Fruit fly (Drosophila melanogaster) whole organism, embryonic: ENCODE measurements around the gene CG43294.
A peak's percentile ranks its signal among the peaks of the same experiment; 100 is the strongest.

Experiments
- B-H1 ChIP-seq: fragments of 200-800 bp; sonication (Bioruptor generic); IDR thresholded peaks from 3 replicates; pipeline ENCODE4 v1.3.6; 2022; ENCODE audit warnings: missing biosample characterization, missing genetic modification characterization
- Bdp1 ChIP-seq: fragments of 200-800 bp; sonication (Bioruptor generic); optimal IDR thresholded peaks from 3 replicates; lab custom pipeline; 2016; ENCODE audit warnings: missing biosample characterization, missing genetic modification characterization
- Bgb ChIP-seq: fragments of 200-800 bp; sonication (Bioruptor generic); IDR thresholded peaks from 2 replicates; pipeline ENCODE4 v1.3.6; 2022; ENCODE audit warnings: missing biosample characterization, missing genetic modification characterization; ENCODE audit not compliant: partially characterized antibody
- CG10274 ChIP-seq: fragments of 200-800 bp; sonication (Bioruptor generic); optimal IDR thresholded peaks from 3 replicates; lab custom pipeline; 2017; ENCODE audit warnings: missing biosample characterization, mild to moderate bottlenecking, missing genetic modification characterization
- CG10321 ChIP-seq: fragments of 200-800 bp; sonication (Bioruptor generic); IDR thresholded peaks from 2 replicates; pipeline ENCODE4 v1.3.6; 2022; ENCODE audit warnings: missing biosample characterization, missing genetic modification characterization
- CG16815 ChIP-seq: fragments of 200-800 bp; sonication (Bioruptor generic); optimal IDR thresholded peaks from 3 replicates; lab custom pipeline; 2017; ENCODE audit warnings: missing biosample characterization, mild to moderate bottlenecking, missing genetic modification characterization
- CG17186 ChIP-seq: fragments of 200-800 bp; sonication (Bioruptor generic); optimal IDR thresholded peaks from 3 replicates; lab custom pipeline; 2017; ENCODE audit warnings: missing biosample characterization, missing genetic modification reagents, missing genetic modification characterization
- CG18476 ChIP-seq: fragments of 200-800 bp; sonication (Bioruptor generic); optimal IDR thresholded peaks from 2 replicates; lab custom pipeline; 2016; ENCODE audit warnings: missing biosample characterization, mild to moderate bottlenecking, missing genetic modification characterization
- CG2199 ChIP-seq: fragments of 200-800 bp; sonication (Bioruptor generic); IDR thresholded peaks from 3 replicates; pipeline ENCODE4 v1.3.6; 2022; ENCODE audit warnings: missing biosample characterization, missing genetic modification characterization
- CG30403 ChIP-seq: fragments of 200-800 bp; sonication (Bioruptor generic); optimal IDR thresholded peaks from 3 replicates; lab custom pipeline; 2016; ENCODE audit warnings: missing biosample characterization, missing genetic modification characterization
- CG32532 ChIP-seq: fragments of 200-800 bp; sonication (Bioruptor generic); IDR thresholded peaks from 2 replicates; pipeline ENCODE4 v1.3.6; 2022; ENCODE audit warnings: missing biosample characterization, missing genetic modification characterization
- CG43689 ChIP-seq: fragments of 200-800 bp; sonication (Bioruptor generic); IDR thresholded peaks from 2 replicates; pipeline ENCODE4 v1.3.6; 2022; ENCODE audit warnings: missing biosample characterization, missing genetic modification characterization
- CG4424 ChIP-seq: fragments of 200-800 bp; sonication (Bioruptor generic); optimal IDR thresholded peaks from 3 replicates; lab custom pipeline; 2016; ENCODE audit warnings: missing biosample characterization, missing genetic modification characterization
- CG4617 ChIP-seq: fragments of 200-800 bp; sonication (Bioruptor generic); optimal IDR thresholded peaks from 3 replicates; lab custom pipeline; 2016; ENCODE audit warnings: missing biosample characterization, missing genetic modification characterization, borderline replicate concordance
- CG6765 ChIP-seq: fragments of 200-800 bp; sonication (Bioruptor generic); optimal IDR thresholded peaks from 3 replicates; lab custom pipeline; 2017; ENCODE audit warnings: missing biosample characterization, mild to moderate bottlenecking, missing genetic modification characterization
- CG6854 ChIP-seq: fragments of 200-800 bp; sonication (Bioruptor generic); optimal IDR thresholded peaks from 3 replicates; lab custom pipeline; 2017; ENCODE audit warnings: missing biosample characterization, mild to moderate bottlenecking, missing genetic modification characterization
- CG7372 ChIP-seq: fragments of 200-800 bp; sonication (Bioruptor generic); IDR thresholded peaks from 2 replicates; pipeline ENCODE4 v1.3.6; 2022; ENCODE audit warnings: missing biosample characterization, missing genetic modification characterization
- CG8281 ChIP-seq: fragments of 200-800 bp; sonication (Bioruptor generic); optimal IDR thresholded peaks from 2 replicates; lab custom pipeline; 2018; ENCODE audit warnings: missing biosample characterization, mild to moderate bottlenecking, missing genetic modification characterization, moderate library complexity
- D ChIP-seq, 2 experiments: fragments of 200-800 bp in 1 of 2; fragments of >200 bp in 1 of 2; sonication (Bioruptor generic) in 1 of 2; optimal IDR thresholded peaks; 2 replicates in 1 of 2; 3 replicates in 1 of 2; lab custom pipeline; 2017; ENCODE audit warnings: mild to moderate bottlenecking in 1 of 2, missing biosample characterization in 1 of 2, missing genetic modification characterization in 1 of 2, missing genetic modification reagents in 1 of 2
- Dfd ChIP-seq, 2 experiments: fragments of >200 bp; optimal IDR thresholded peaks; 2 replicates each; lab custom pipeline; 2017; ENCODE audit warnings: missing biosample characterization in 2 of 2, missing genetic modification characterization in 2 of 2
- Ets65A ChIP-seq: fragments of 200-800 bp; sonication (Bioruptor generic); peaks from one replicate; lab custom pipeline; 2016; ENCODE audit warnings: missing biosample characterization, missing genetic modification characterization
- HLH4C ChIP-seq: fragments of 200-800 bp; sonication (Bioruptor generic); IDR thresholded peaks from 3 replicates; pipeline ENCODE4 v1.3.6; 2022; ENCODE audit warnings: missing biosample characterization, missing genetic modification characterization; ENCODE audit not compliant: partially characterized antibody
- Hmr ChIP-seq: fragments of 200-800 bp; sonication (Bioruptor generic); optimal IDR thresholded peaks from 3 replicates; lab custom pipeline; 2017; ENCODE audit warnings: mild to moderate bottlenecking, missing biosample characterization, missing genetic modification reagents, missing genetic modification characterization
- Hr39 ChIP-seq: fragments of >200 bp; optimal IDR thresholded peaks from 2 replicates; lab custom pipeline; 2017
- PHDP ChIP-seq: fragments of 200-800 bp; sonication (Bioruptor generic); optimal IDR thresholded peaks from 3 replicates; lab custom pipeline; 2018; ENCODE audit warnings: missing biosample characterization, mild to moderate bottlenecking, missing genetic modification characterization, moderate library complexity
- Tbp ChIP-seq: fragments of >200 bp; optimal IDR thresholded peaks from 2 replicates; lab custom pipeline; 2018; ENCODE audit warnings: missing biosample characterization, missing genetic modification characterization
- Xbp1 ChIP-seq: fragments of 200-800 bp; sonication (Bioruptor generic); optimal IDR thresholded peaks from 3 replicates; lab custom pipeline; 2016; ENCODE audit warnings: missing biosample characterization, mild to moderate bottlenecking, missing genetic modification characterization
- Xrp1 ChIP-seq: fragments of 200-800 bp; sonication (Bioruptor generic); IDR thresholded peaks from 2 replicates; pipeline ENCODE4 v1.3.6; 2022; ENCODE audit warnings: missing biosample characterization, missing genetic modification characterization
- abd-A ChIP-seq: fragments of 200-800 bp; sonication (Bioruptor generic); optimal IDR thresholded peaks from 3 replicates; lab custom pipeline; 2019; ENCODE audit warnings: missing biosample characterization, mild to moderate bottlenecking, missing genetic modification characterization, moderate library complexity
- ac ChIP-seq: fragments of 200-800 bp; sonication (Bioruptor generic); optimal IDR thresholded peaks from 3 replicates; lab custom pipeline; 2017; ENCODE audit warnings: missing biosample characterization, mild to moderate bottlenecking, missing genetic modification characterization
- grn ChIP-seq: fragments of 200-800 bp; sonication (Bioruptor generic); optimal IDR thresholded peaks from 3 replicates; lab custom pipeline; 2017; ENCODE audit warnings: missing biosample characterization, missing genetic modification characterization
- gro ChIP-seq: fragments of 200-800 bp; sonication (Bioruptor generic); optimal IDR thresholded peaks from 2 replicates; lab custom pipeline; 2016; ENCODE audit warnings: missing biosample characterization, missing genetic modification characterization
- hb ChIP-seq: fragments of 200-800 bp; sonication (Bioruptor generic); IDR thresholded peaks from 3 replicates; pipeline ENCODE4 v1.3.6; 2022; ENCODE audit warnings: missing biosample characterization, missing genetic modification characterization; ENCODE audit not compliant: partially characterized antibody
- hth ChIP-seq: fragments of >200 bp; optimal IDR thresholded peaks from 2 replicates; lab custom pipeline; 2017; ENCODE audit warnings: inconsistent platforms
- insv ChIP-seq, 2 experiments: fragments of 200-800 bp; sonication (Bioruptor generic); optimal IDR thresholded peaks; 3 replicates each; lab custom pipeline; 2016 to 2018; ENCODE audit warnings: missing biosample characterization in 2 of 2, missing genetic modification characterization in 2 of 2
- knrl ChIP-seq: fragments of 200-800 bp; sonication (Bioruptor generic); IDR thresholded peaks from 3 replicates; pipeline ENCODE4 v1.3.6; 2022; ENCODE audit warnings: missing biosample characterization, missing genetic modification characterization; ENCODE audit not compliant: partially characterized antibody
- lbe ChIP-seq: fragments of 200-800 bp; sonication (Bioruptor generic); optimal IDR thresholded peaks from 2 replicates; lab custom pipeline; 2016; ENCODE audit warnings: missing biosample characterization, mild to moderate bottlenecking, missing genetic modification characterization
- maf-S ChIP-seq: fragments of 200-800 bp; sonication (Bioruptor generic); optimal IDR thresholded peaks from 2 replicates; lab custom pipeline; 2016; ENCODE audit warnings: missing biosample characterization, missing genetic modification characterization
- nerfin-1 ChIP-seq: fragments of 200-800 bp; sonication (Bioruptor generic); optimal IDR thresholded peaks from 3 replicates; lab custom pipeline; 2019; ENCODE audit warnings: missing biosample characterization, mild to moderate bottlenecking, missing genetic modification characterization, moderate library complexity
- odd ChIP-seq: fragments of 200-800 bp; sonication (Bioruptor generic); optimal IDR thresholded peaks from 2 replicates; lab custom pipeline; 2017; ENCODE audit warnings: missing biosample characterization, mild to moderate bottlenecking, missing genetic modification characterization
- org-1 ChIP-seq: fragments of 200-800 bp; sonication (Bioruptor generic); optimal IDR thresholded peaks from 2 replicates; lab custom pipeline; 2017; ENCODE audit warnings: missing biosample characterization, missing genetic modification characterization
- p53 ChIP-seq: fragments of 200-800 bp; sonication (Bioruptor generic); optimal IDR thresholded peaks from 2 replicates; lab custom pipeline; 2016; ENCODE audit warnings: missing biosample characterization, missing genetic modification characterization
- schlank ChIP-seq: fragments of 200-800 bp; sonication (Bioruptor generic); optimal IDR thresholded peaks from 2 replicates; lab custom pipeline; 2018; ENCODE audit warnings: missing biosample characterization, mild to moderate bottlenecking, missing genetic modification characterization
- sens-2 ChIP-seq: fragments of 200-800 bp; sonication (Bioruptor generic); IDR thresholded peaks from 2 replicates; pipeline ENCODE4 v1.3.6; 2022; ENCODE audit warnings: missing biosample characterization, missing genetic modification characterization
- slou ChIP-seq: fragments of 200-800 bp; sonication (Bioruptor generic); optimal IDR thresholded peaks from 3 replicates; lab custom pipeline; 2016; ENCODE audit warnings: missing biosample characterization, missing genetic modification characterization
- sug ChIP-seq: fragments of 200-800 bp; optimal IDR thresholded peaks from 2 replicates; lab custom pipeline; 2019; ENCODE audit warnings: missing biosample characterization, mild to moderate bottlenecking, missing genetic modification characterization, moderate library complexity
- tna ChIP-seq: fragments of 200-800 bp; sonication (Bioruptor generic); IDR thresholded peaks from 2 replicates; pipeline ENCODE4 v1.3.6; 2022; ENCODE audit warnings: missing biosample characterization, missing genetic modification characterization; ENCODE audit not compliant: partially characterized antibody
- tx ChIP-seq: fragments of 200-800 bp; sonication (Bioruptor generic); optimal IDR thresholded peaks from 2 replicates; lab custom pipeline; 2016; ENCODE audit warnings: missing biosample characterization, missing genetic modification characterization

Gene CG43294

dm6 chr3L:12002321-12003248 lies 44.5 kb downstream of the CG43294 start, which contains the start of the genes Pop2 and CG6928 (continued):
- TF ChIP-seq Hmr (GFP tag; lab: Kevin White, UChicago) (peak; percentile 79), CG30403 (GFP tag; lab: Kevin White, UChicago) (peak; percentile 86), Dfd (GFP tag; optimal IDR thresholded peaks at IDR 0.05; lab: Kevin White, UChicago) (peak in 1 of 2 experiments; percentile 53), insv (GFP tag; optimal IDR thresholded peaks at IDR 0.05; lab: Kevin White, UChicago) (peak in 1 of 2 experiments; percentile 53), maf-S (GFP tag; lab: Kevin White, UChicago) (peak; percentile 82), B-H1 (GFP tag; lab: Robert Waterston, UW) (peak; percentile 55; the same call in 2 of the 3 replicates), CG6765 (GFP tag; lab: Kevin White, UChicago) (no peak), CG2199 (GFP tag; lab: Robert Waterston, UW) (0 out of 3 replicates have a peak, but pooled peaks have one; percentile 47), grn (no peak), hth (lab: Kevin White, UChicago) (no peak), lbe (peak; percentile 42), Bgb (GFP tag; lab: Robert Waterston, UW) (peak; percentile 83), CG32532 (GFP tag; lab: Robert Waterston, UW) (peak; percentile 75), slou (GFP tag; lab: Kevin White, UChicago) (peak; percentile 56), ac (GFP tag; lab: Kevin White, UChicago) (peak; percentile 21), CG4424 (GFP tag; lab: Kevin White, UChicago) (peak; percentile 65), CG17186 (peak; percentile 62), sug (tag; lab: Kevin White, UChicago) (peak; percentile 67), CG16815 (GFP tag; lab: Kevin White, UChicago) (peak; percentile 56), odd (GFP tag; lab: Kevin White, UChicago) (peak; percentile 28), CG18476 (peak; percentile 62), tx (GFP tag; lab: Kevin White, UChicago) (peak; percentile 82), gro (peak; percentile 71), CG10274 (GFP tag; lab: Kevin White, UChicago) (peak; percentile 20), HLH4C (GFP tag; lab: Robert Waterston, UW) (peak; percentile 74), abd-A (tag; lab: Kevin White, UChicago) (no peak), Xrp1 (GFP tag; lab: Robert Waterston, UW) (peak; percentile 59), CG8281 (tag; lab: Kevin White, UChicago) (no peak), CG7372 (GFP tag; lab: Robert Waterston, UW) (peak; percentile 78), sens-2 (GFP tag; lab: Robert Waterston, UW) (no peak), PHDP (tag; lab: Kevin White, UChicago) (peak; percentile 57), Xbp1 (GFP tag; lab: Kevin White, UChicago) (peak; percentile 84), Bdp1 (GFP tag; lab: Kevin White, UChicago) (peak; percentile 80), nerfin-1 (tag; lab: Kevin White, UChicago) (peak; percentile 13), CG6854 (GFP tag; lab: Kevin White, UChicago) (no peak), Ets65A (GFP tag; lab: Kevin White, UChicago) (peak; percentile 99), CG10321 (no peak), tna (peak; percentile 34; the same call in 1 of the 2 replicates), knrl (GFP tag; lab: Robert Waterston, UW) (peak; percentile 90), p53 (GFP tag; lab: Kevin White, UChicago) (peak; percentile 68), CG4617 (GFP tag; lab: Kevin White, UChicago) (peak; percentile 97), org-1 (GFP tag; lab: Kevin White, UChicago) (no peak), Tbp (GFP tag; lab: Kevin White, UChicago) (no peak), CG43689 (no peak), hb (peak; percentile 62; the same call in 1 of the 3 replicates), Hr39 (lab: Kevin White, UChicago) (no peak), D (optimal IDR thresholded peaks at IDR 0.05; lab: Kevin White, UChicago) (no peak), D (GFP tag; optimal IDR thresholded peaks at IDR 0.05; lab: Kevin White, UChicago) (no peak), schlank (tag; lab: Kevin White, UChicago) (no peak)
